Fruit fly (Drosophila melanogaster) whole organism, adult: Measurements from ENCODE around the gene Vajk3.

Experiments
- CG11617 ChIP-seq: fragments of 200-800 bp; sonication (Bioruptor generic); optimal IDR thresholded peaks from 2 replicates; lab custom pipeline; 2017; ENCODE audit warnings: mild to moderate bottlenecking, missing biosample characterization, missing genetic modification reagents, missing genetic modification characterization
- CG5204 ChIP-seq: fragments of 200-800 bp; sonication (Bioruptor generic); optimal IDR thresholded peaks from 2 replicates; lab custom pipeline; 2016; ENCODE audit warnings: missing biosample characterization, missing genetic modification characterization
- CG7101 ChIP-seq: fragments of 200-800 bp; sonication (Bioruptor generic); optimal IDR thresholded peaks from 2 replicates; lab custom pipeline; 2018; ENCODE audit warnings: missing biosample characterization, mild to moderate bottlenecking, missing genetic modification characterization, moderate library complexity
- Crg-1 ChIP-seq: fragments of 200-800 bp; sonication (Bioruptor generic); optimal IDR thresholded peaks from 2 replicates; lab custom pipeline; 2016; ENCODE audit warnings: missing biosample characterization, missing genetic modification characterization
- Mnt ChIP-seq: fragments of 200-800 bp; sonication (Bioruptor generic); optimal IDR thresholded peaks from 2 replicates; lab custom pipeline; 2016; ENCODE audit warnings: missing biosample characterization, mild to moderate bottlenecking, missing genetic modification characterization

- TF ChIP-seq CG11617 (no peak), CG7101 (tag; lab: Kevin White, UChicago) (no peak), Mnt (GFP tag; lab: Kevin White, UChicago) (no peak), CG5204 (no peak), Crg-1 (no peak)
These were observed 10.0 kb upstream of the Vajk3 start, which contains the start of gene NimA for dm6 chr2L:13957239-13957638.
